Worm (Caenorhabditis elegans): ENCODE measurements around the gene ZK1307.3.

The ZK1307.3 gene

DNA sequence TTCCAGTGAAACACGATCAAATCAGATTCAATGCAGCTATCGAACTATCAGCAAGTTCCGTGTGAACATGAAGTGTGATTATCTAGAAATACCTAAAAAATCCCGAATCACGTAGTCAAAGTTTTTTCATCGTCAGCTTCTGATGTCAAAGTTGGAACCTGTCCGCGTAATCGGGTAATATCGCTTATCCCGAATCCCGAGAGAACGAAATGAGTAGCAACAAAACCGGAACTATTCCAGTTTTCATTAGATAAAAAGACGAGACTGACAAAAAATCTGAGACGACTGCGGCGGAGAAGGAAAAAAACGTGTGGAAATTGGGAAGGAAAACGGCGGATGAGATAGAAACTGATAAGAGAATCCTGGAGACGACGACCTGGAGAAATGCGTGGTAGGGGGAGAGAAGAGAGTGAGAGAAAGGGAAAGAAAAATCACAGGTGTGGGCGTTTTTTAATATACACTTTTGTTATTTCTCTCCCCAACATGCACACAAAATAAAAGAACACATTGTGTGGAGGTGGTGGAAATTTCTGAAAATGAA lies 32.8 kb downstream of the ZK1307.3 start (continued):
- peak; percentile 34 for TF ChIP-seq hlh-30 (tag; optimal IDR thresholded peaks at IDR 0.05; ENCODE audit: insufficient read depth)

ce11 chrII:9619402-9619862 lies 33.4 kb downstream of the ZK1307.3 start:
- TF ChIP-seq ztf-11 (tag; optimal IDR thresholded peaks at IDR 0.05) = no peak
- TF ChIP-seq cey-2 (tag; optimal IDR thresholded peaks at IDR 0.05; ENCODE audit: borderline replicate concordance, insufficient read depth) = no peak
- no peak for TF ChIP-seq vab-7 (GFP tag; IDR thresholded peaks at IDR 0.05)
- no peak for TF ChIP-seq aly-2 (tag; optimal IDR thresholded peaks at IDR 0.05)
- no peak for TF ChIP-seq nhr-111 (GFP tag; optimal IDR thresholded peaks at IDR 0.05)
- no peak for TF ChIP-seq sdz-12 (GFP tag; optimal IDR thresholded peaks at IDR 0.05)
- peak; percentile 56; the same call in 1 of the 2 replicates for TF ChIP-seq lin-1 (GFP tag; IDR thresholded peaks at IDR 0.05)
- TF ChIP-seq nhr-76 (tag; optimal IDR thresholded peaks at IDR 0.05) = no peak
- TF ChIP-seq ztf-7 (tag; optimal IDR thresholded peaks at IDR 0.05) = no peak
- peak; percentile 79 for TF ChIP-seq hlh-30 (tag; optimal IDR thresholded peaks at IDR 0.05; ENCODE audit: insufficient read depth)
- TF ChIP-seq unc-62 (GFP tag; optimal IDR thresholded peaks at IDR 0.05 in 1 of 2) = peak in 1 of 2 experiments; percentile 42
- TF ChIP-seq unc-62 (tag; optimal IDR thresholded peaks at IDR 0.05) = no peak
- no peak for TF ChIP-seq ZK337.2 (GFP tag; IDR thresholded peaks at IDR 0.05)
- no peak for TF ChIP-seq Y5F2A.4 (GFP tag; optimal IDR thresholded peaks at IDR 0.05)
- no peak for TF ChIP-seq lin-39 (tag; optimal IDR thresholded peaks at IDR 0.05)
- TF ChIP-seq dpl-1 (GFP tag; optimal IDR thresholded peaks at IDR 0.05) = peak; percentile 37
- peak; percentile 92 for TF ChIP-seq hlh-11 (tag; optimal IDR thresholded peaks at IDR 0.05)
- no peak for TF ChIP-seq madf-5 (GFP tag; IDR thresholded peaks at IDR 0.05)
- TF ChIP-seq fos-1 (tag; optimal IDR thresholded peaks at IDR 0.05) = no peak
- no peak for TF ChIP-seq fkh-10 (GFP tag; optimal IDR thresholded peaks at IDR 0.05)
- no peak for TF ChIP-seq ZK546.5 (tag; optimal IDR thresholded peaks at IDR 0.05)
- no peak for TF ChIP-seq daf-12 (tag; optimal IDR thresholded peaks at IDR 0.05)
- no peak for TF ChIP-seq unc-130 (GFP tag; optimal IDR thresholded peaks at IDR 0.05)
- no peak for TF ChIP-seq zip-2 (tag; optimal IDR thresholded peaks at IDR 0.05)
- TF ChIP-seq ces-1 (GFP tag; optimal IDR thresholded peaks at IDR 0.05) = no peak
- TF ChIP-seq hif-1 (tag; optimal IDR thresholded peaks at IDR 0.05) = no peak
- no peak for TF ChIP-seq tag-97 (GFP tag; IDR thresholded peaks at IDR 0.05)
- no peak for TF ChIP-seq lim-7 (GFP tag; IDR thresholded peaks at IDR 0.05)
- TF ChIP-seq zag-1 (tag; optimal IDR thresholded peaks at IDR 0.05) = no peak
- peak; percentile 76 for TF ChIP-seq dmd-6 (GFP tag; IDR thresholded peaks at IDR 0.05)
- no peak for TF ChIP-seq jun-1 (tag; optimal IDR thresholded peaks at IDR 0.05)
- TF ChIP-seq arid-1 (GFP tag; conservative IDR thresholded peaks at IDR 0.05) = no peak
- TF ChIP-seq zip-11 (GFP tag; IDR thresholded peaks at IDR 0.05) = no peak
- peak; percentile 79 for TF ChIP-seq nhr-11 (tag; optimal IDR thresholded peaks at IDR 0.05)
- TF ChIP-seq dve-1 (tag; optimal IDR thresholded peaks at IDR 0.05; ENCODE audit: insufficient read depth) = peak; percentile 66
- peak; percentile 76 for TF ChIP-seq aha-1 (tag)
- no peak for TF ChIP-seq daf-19 (GFP tag; conservative IDR thresholded peaks at IDR 0.05)
- TF ChIP-seq nhr-42 (GFP tag; IDR thresholded peaks at IDR 0.05) = no peak
- no peak for TF ChIP-seq ceh-62 (tag; optimal IDR thresholded peaks at IDR 0.05)
- TF ChIP-seq nhr-25 (tag; optimal IDR thresholded peaks at IDR 0.05; ENCODE audit: borderline replicate concordance, insufficient read depth) = no peak
- TF ChIP-seq attf-4 (tag; optimal IDR thresholded peaks at IDR 0.05) = no peak
- no peak for TF ChIP-seq daf-16 (GFP tag; optimal IDR thresholded peaks at IDR 0.05)
- TF ChIP-seq daf-16 (tag; optimal IDR thresholded peaks at IDR 0.05) = peak; percentile 68
- no peak for TF ChIP-seq R02D3.7 (tag; optimal IDR thresholded peaks at IDR 0.05)
- TF ChIP-seq set-16 (GFP tag; IDR thresholded peaks at IDR 0.05) = peak; percentile 34; the same call in 1 of the 2 replicates
- TF ChIP-seq pqm-1 (tag; optimal IDR thresholded peaks at IDR 0.05) = peak; percentile 41
- no peak for TF ChIP-seq F49E8.2 (tag; optimal IDR thresholded peaks at IDR 0.05; ENCODE audit: borderline replicate concordance)
- TF ChIP-seq pha-4 (GFP tag; IDR thresholded peaks at IDR 0.05) = peak; percentile 66
- peak; percentile 18 for TF ChIP-seq pha-4 (tag; optimal IDR thresholded peaks at IDR 0.05)
- no peak for TF ChIP-seq zfp-3 (GFP tag; conservative IDR thresholded peaks at IDR 0.05)

Measured in whole organism, L4 larva.